Fruit fly (Drosophila melanogaster): Measurements from ENCODE around the gene Sec20.
A peak's percentile ranks its signal among the peaks of the same experiment; 100 is the strongest.

The Sec20 gene

DNA sequence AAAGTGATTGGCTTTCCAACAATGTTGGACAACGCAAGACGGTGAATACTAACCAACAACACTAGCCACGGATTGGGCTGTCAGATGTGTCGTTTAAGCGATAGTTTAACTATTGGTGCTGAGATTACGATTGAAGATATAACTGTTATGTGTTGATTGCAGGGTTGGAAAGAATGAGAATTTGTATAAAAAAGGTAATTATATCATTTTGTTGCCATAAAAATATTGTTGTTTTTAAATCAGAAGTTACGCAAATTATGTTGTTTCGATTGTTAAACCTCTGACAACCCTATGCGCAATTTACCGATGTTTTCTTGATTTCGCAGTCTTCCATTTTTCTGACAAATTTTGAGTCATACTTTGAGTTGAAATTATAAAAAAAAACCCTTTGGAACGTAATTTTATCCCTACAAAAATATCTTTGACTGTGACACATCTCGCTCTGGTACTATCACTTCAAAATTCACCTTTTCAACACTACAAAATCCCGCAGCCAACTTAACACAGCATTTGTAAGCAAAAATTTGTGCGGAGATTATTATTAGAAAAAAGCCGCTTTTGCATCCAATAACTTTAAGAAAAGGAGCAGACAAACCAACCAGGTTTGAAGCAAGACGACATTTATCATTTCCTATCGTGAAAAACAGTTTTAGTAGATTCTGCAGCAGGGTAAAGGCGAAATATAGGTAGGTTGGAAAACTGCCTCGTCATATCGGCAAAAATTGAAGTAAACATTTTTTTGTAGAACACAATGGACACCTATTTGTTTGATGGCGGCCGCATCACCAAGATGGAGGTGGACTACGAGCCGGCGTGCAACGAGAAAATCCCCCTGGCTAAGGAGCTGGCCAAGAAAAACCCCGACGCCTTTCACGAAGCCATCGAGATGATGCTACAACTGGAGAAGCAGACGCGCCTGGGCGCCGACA, 35.0 kb downstream of the Sec20 start, which contains the start of the genes Hat1 and Rpn5 (continued):
- peak; percentile 91 for TF ChIP-seq topi (GFP tag; optimal IDR thresholded peaks at IDR 0.05)
- peak; percentile 30 for TF ChIP-seq Hr38 (GFP tag; optimal IDR thresholded peaks at IDR 0.05)
- peak; percentile 48; the same call in 2 of the 3 replicates for TF ChIP-seq CG8119 (GFP tag; IDR thresholded peaks at IDR 0.05)
- peak; percentile 86 for TF ChIP-seq CG3919 (GFP tag; optimal IDR thresholded peaks at IDR 0.05)
- peak; percentile 52; the same call in 1 of the 2 replicates for TF ChIP-seq CG11294 (GFP tag; IDR thresholded peaks at IDR 0.05)
- peak; percentile 7 for TF ChIP-seq CG1621 (tag; optimal IDR thresholded peaks at IDR 0.05)
- TF ChIP-seq Eip75B (GFP tag; optimal IDR thresholded peaks at IDR 0.05) = peak; percentile 92
- peak; percentile 65 for TF ChIP-seq CG6808 (GFP tag; optimal IDR thresholded peaks at IDR 0.05)
- peak; percentile 8 for TF ChIP-seq CG9139 (GFP tag; optimal IDR thresholded peaks at IDR 0.05)
- peak; percentile 51 for TF ChIP-seq dsx (GFP tag; optimal IDR thresholded peaks at IDR 0.05; ENCODE audit: poor library complexity, severe bottlenecking)

DNA sequence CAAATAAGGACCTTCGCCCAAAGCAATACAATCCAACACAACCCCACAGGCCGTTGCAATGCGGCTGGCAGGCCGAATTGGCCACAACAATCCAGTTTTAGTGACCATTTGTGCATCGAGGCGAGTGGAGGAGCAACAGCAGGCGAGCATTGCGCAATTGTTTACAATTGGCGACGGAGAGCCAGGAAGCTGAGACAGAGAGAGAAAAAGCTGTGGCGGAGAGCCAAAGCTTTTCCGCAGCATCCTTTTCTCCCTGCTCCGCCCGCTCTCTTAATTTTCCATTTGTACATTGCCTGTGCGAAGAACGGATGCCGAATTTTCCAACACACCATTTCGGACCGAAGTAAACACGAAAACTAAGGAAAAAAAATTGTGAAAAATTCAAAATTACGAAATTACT, 42.9 kb downstream of the Sec20 start, which contains the start of gene kat-60L1:
Gene kat-60L1 (plus strand): TSS at position 301 of the 400 bp plus-strand sequence.
- TF ChIP-seq fd85E (GFP tag; optimal IDR thresholded peaks at IDR 0.05) (no peak), CG16779 (tag; optimal IDR thresholded peaks at IDR 0.05) (no peak), CG10669 (GFP tag; optimal IDR thresholded peaks at IDR 0.05) (no peak), CG8119 (GFP tag; IDR thresholded peaks at IDR 0.05) (no peak), CG11294 (GFP tag; IDR thresholded peaks at IDR 0.05) (no peak)

- TF ChIP-seq CG11762 (GFP tag; optimal IDR thresholded peaks at IDR 0.05; ENCODE audit: insufficient read depth) (no peak), CG11294 (GFP tag; IDR thresholded peaks at IDR 0.05) (no peak), Hr39 (GFP tag; optimal IDR thresholded peaks at IDR 0.05) (no peak)
Observed at dm6 chr3R:5780976-5781375, 43.4 kb downstream of the Sec20 start, which contains the start of gene CG2082. Gene CG2082 (minus strand): TSS chr3R:5781076.

- TF ChIP-seq Hr38 (GFP tag; optimal IDR thresholded peaks at IDR 0.05) (no peak), CG3919 (GFP tag; optimal IDR thresholded peaks at IDR 0.05) (peak; percentile 56), CG8632 (GFP tag; optimal IDR thresholded peaks at IDR 0.05) (no peak), topi (GFP tag; optimal IDR thresholded peaks at IDR 0.05) (peak; percentile 45), acj6 (GFP tag; optimal IDR thresholded peaks at IDR 0.05) (peak; percentile 15), CG11294 (GFP tag; IDR thresholded peaks at IDR 0.05) (no peak), CG6854 (GFP tag; optimal IDR thresholded peaks at IDR 0.05) (no peak), CG15336 (GFP tag; IDR thresholded peaks at IDR 0.05) (0 out of 2 replicates have a peak, but pooled peaks have one; percentile 18), CG16779 (tag; optimal IDR thresholded peaks at IDR 0.05) (no peak), fkh (GFP tag; optimal IDR thresholded peaks at IDR 0.05) (no peak), CG31627 (GFP tag; optimal IDR thresholded peaks at IDR 0.05) (peak; percentile 73), Sox14 (GFP tag; optimal IDR thresholded peaks at IDR 0.05) (peak; percentile 35), CG6808 (GFP tag; optimal IDR thresholded peaks at IDR 0.05) (no peak), pdm3 (GFP tag; optimal IDR thresholded peaks at IDR 0.05) (peak; percentile 26), cyc (GFP tag; optimal IDR thresholded peaks at IDR 0.05) (peak; percentile 54), CG6792 (GFP tag; optimal IDR thresholded peaks at IDR 0.05) (no peak), dac (GFP tag; optimal IDR thresholded peaks at IDR 0.05) (no peak), CG10631 (GFP tag; optimal IDR thresholded peaks at IDR 0.05) (no peak), CG8319 (GFP tag; optimal IDR thresholded peaks at IDR 0.05) (no peak), net (GFP tag; optimal IDR thresholded peaks at IDR 0.05) (no peak), Gug (GFP tag; IDR thresholded peaks at IDR 0.05) (no peak), CG32006 (GFP tag; optimal IDR thresholded peaks at IDR 0.05) (no peak), CG7368 (GFP tag; optimal IDR thresholded peaks at IDR 0.05) (no peak), fd59A (GFP tag; optimal IDR thresholded peaks at IDR 0.05) (no peak), esn (GFP tag; optimal IDR thresholded peaks at IDR 0.05) (peak; percentile 72), CG11902 (GFP tag; optimal IDR thresholded peaks at IDR 0.05) (no peak), spab (GFP tag; optimal IDR thresholded peaks at IDR 0.05) (no peak), fd85E (GFP tag; optimal IDR thresholded peaks at IDR 0.05) (no peak), Ets96B (tag; optimal IDR thresholded peaks at IDR 0.05) (no peak), dsx (GFP tag; optimal IDR thresholded peaks at IDR 0.05; ENCODE audit: poor library complexity, severe bottlenecking) (no peak), Sox15 (GFP tag; optimal IDR thresholded peaks at IDR 0.05) (no peak), OdsH (GFP tag; optimal IDR thresholded peaks at IDR 0.05) (peak; percentile 43), CG10669 (GFP tag; optimal IDR thresholded peaks at IDR 0.05) (no peak), CG1621 (tag; optimal IDR thresholded peaks at IDR 0.05) (no peak)
Observed at dm6 chr3R:5778731-5779593, 45.4 kb downstream of the Sec20 start, which contains the start of gene jagn. Gene jagn (plus strand): TSS chr3R:5779315.

Data from whole organism, prepupa.